Fruit fly (Drosophila melanogaster) whole organism, embryonic: ENCODE data around the gene CG14537.
A peak's percentile ranks its signal among the peaks of the same experiment; 100 is the strongest.

Source experiments
- Antp ChIP-seq: fragments of 200-800 bp; sonication (Bioruptor generic); optimal IDR thresholded peaks from 3 replicates; lab custom pipeline; 2016; ENCODE audit warnings: missing biosample characterization, missing genetic modification characterization
- BtbVII ChIP-seq: fragments of 200-800 bp; sonication (Bioruptor generic); optimal IDR thresholded peaks from 3 replicates; lab custom pipeline; 2017; ENCODE audit warnings: missing biosample characterization, mild to moderate bottlenecking, missing genetic modification characterization
- CG11093 ChIP-seq: fragments of 200-800 bp; sonication (Bioruptor generic); IDR thresholded peaks from 3 replicates; pipeline ENCODE4 v1.3.6; 2022; ENCODE audit warnings: missing biosample characterization, missing genetic modification characterization
- CG11398 ChIP-seq: fragments of 200-800 bp; sonication (Bioruptor generic); optimal IDR thresholded peaks from 2 replicates; lab custom pipeline; 2016; ENCODE audit warnings: missing biosample characterization, missing genetic modification characterization
- CG12391 ChIP-seq: fragments of 200-800 bp; sonication (Bioruptor generic); optimal IDR thresholded peaks from 3 replicates; lab custom pipeline; 2018; ENCODE audit warnings: missing biosample characterization, mild to moderate bottlenecking, missing genetic modification characterization, moderate library complexity
- CG13287 ChIP-seq: fragments of 200-800 bp; sonication (Bioruptor generic); IDR thresholded peaks from 2 replicates; pipeline ENCODE4 v1.3.6; 2022; ENCODE audit warnings: missing biosample characterization, missing genetic modification characterization; ENCODE audit not compliant: partially characterized antibody
- CG13624 ChIP-seq: fragments of 200-800 bp; sonication (Bioruptor generic); optimal IDR thresholded peaks from 2 replicates; lab custom pipeline; 2016; ENCODE audit warnings: missing biosample characterization, missing genetic modification characterization
- CG13775 ChIP-seq: fragments of 200-800 bp; sonication (Bioruptor generic); optimal IDR thresholded peaks from 3 replicates; lab custom pipeline; 2017; ENCODE audit warnings: missing biosample characterization, mild to moderate bottlenecking, missing genetic modification characterization
- CG14014 ChIP-seq: fragments of 200-800 bp; sonication (Bioruptor generic); IDR thresholded peaks from 2 replicates; pipeline ENCODE4 v1.3.6; 2022; ENCODE audit warnings: missing biosample characterization, missing genetic modification characterization
- CG15269 ChIP-seq: fragments of 200-800 bp; sonication (Bioruptor generic); optimal IDR thresholded peaks from 2 replicates; lab custom pipeline; 2018; ENCODE audit warnings: missing biosample characterization, mild to moderate bottlenecking, missing genetic modification characterization, moderate library complexity
- CG17328 ChIP-seq: fragments of 200-800 bp; sonication (Bioruptor generic); IDR thresholded peaks from 2 replicates; pipeline ENCODE4 v1.3.6; 2022; ENCODE audit warnings: missing biosample characterization, missing genetic modification characterization
- CG17802 ChIP-seq: fragments of 200-800 bp; sonication (Bioruptor generic); optimal IDR thresholded peaks from 2 replicates; lab custom pipeline; 2018; ENCODE audit warnings: missing biosample characterization, mild to moderate bottlenecking, missing genetic modification characterization, moderate library complexity
- CG17829 ChIP-seq: fragments of 200-800 bp; optimal IDR thresholded peaks from 2 replicates; lab custom pipeline; 2019; ENCODE audit warnings: missing biosample characterization, mild to moderate bottlenecking, missing genetic modification characterization, moderate library complexity
- CG18262 ChIP-seq: fragments of 200-800 bp; optimal IDR thresholded peaks from 3 replicates; lab custom pipeline; 2019; ENCODE audit warnings: missing biosample characterization, mild to moderate bottlenecking, missing genetic modification characterization, moderate library complexity
- CG2116 ChIP-seq: fragments of 200-800 bp; sonication (Bioruptor generic); optimal IDR thresholded peaks from 3 replicates; lab custom pipeline; 2018; ENCODE audit warnings: missing biosample characterization, mild to moderate bottlenecking, missing genetic modification characterization
- CG2120 ChIP-seq: fragments of 200-800 bp; sonication (Bioruptor generic); optimal IDR thresholded peaks from 3 replicates; lab custom pipeline; 2016; ENCODE audit warnings: missing biosample characterization, missing genetic modification characterization
- CG2712 ChIP-seq: fragments of 200-800 bp; optimal IDR thresholded peaks from 3 replicates; lab custom pipeline; 2019; ENCODE audit warnings: missing biosample characterization, mild to moderate bottlenecking, missing genetic modification characterization, moderate library complexity
- CG31224 ChIP-seq: fragments of 200-800 bp; sonication (Bioruptor generic); IDR thresholded peaks from 2 replicates; pipeline ENCODE4 v1.3.6; 2022; ENCODE audit warnings: missing biosample characterization, missing genetic modification characterization
- CG32772 ChIP-seq: fragments of 200-800 bp; sonication (Bioruptor generic); IDR thresholded peaks from 2 replicates; pipeline ENCODE4 v1.3.6; 2022; ENCODE audit warnings: missing biosample characterization, missing genetic modification characterization
- CG3281 ChIP-seq: fragments of 200-800 bp; sonication (Bioruptor generic); optimal IDR thresholded peaks from 3 replicates; lab custom pipeline; 2017; ENCODE audit warnings: missing biosample characterization, mild to moderate bottlenecking, missing genetic modification characterization
- CG34376 ChIP-seq: fragments of 200-800 bp; sonication (Bioruptor generic); optimal IDR thresholded peaks from 2 replicates; lab custom pipeline; 2018; ENCODE audit warnings: missing biosample characterization, mild to moderate bottlenecking, missing genetic modification characterization
- CG8290 ChIP-seq, 3 experiments: fragments of 200-800 bp; sonication (Bioruptor generic); optimal IDR thresholded peaks; 2 replicates each; lab custom pipeline; 2016 to 2019; ENCODE audit warnings: missing biosample characterization in 3 of 3, missing genetic modification characterization in 3 of 3, mild to moderate bottlenecking in 2 of 3, moderate library complexity in 1 of 3
- CG9817 ChIP-seq: fragments of 200-800 bp; sonication (Bioruptor generic); optimal IDR thresholded peaks from 2 replicates; lab custom pipeline; 2018; ENCODE audit warnings: missing biosample characterization, mild to moderate bottlenecking, missing genetic modification characterization, moderate library complexity
- Chrac-16 ChIP-seq: fragments of 200-800 bp; sonication (Bioruptor generic); optimal IDR thresholded peaks from 3 replicates; lab custom pipeline; 2016; ENCODE audit warnings: missing biosample characterization, missing genetic modification characterization
- Dref ChIP-seq: fragments of 200-800 bp; sonication (Bioruptor generic); IDR thresholded peaks from 2 replicates; pipeline ENCODE4 v1.3.6; 2022; ENCODE audit warnings: missing biosample characterization, missing genetic modification characterization
- Hmr ChIP-seq: fragments of 200-800 bp; sonication (Bioruptor generic); optimal IDR thresholded peaks from 3 replicates; lab custom pipeline; 2017; ENCODE audit warnings: mild to moderate bottlenecking, missing biosample characterization, missing genetic modification reagents, missing genetic modification characterization
- Hr39 ChIP-seq: fragments of >200 bp; optimal IDR thresholded peaks from 2 replicates; lab custom pipeline; 2017
- Hsf ChIP-seq: fragments of 200-800 bp; sonication (Bioruptor generic); optimal IDR thresholded peaks from 3 replicates; lab custom pipeline; 2016; ENCODE audit warnings: missing biosample characterization, missing genetic modification characterization
- NK7.1 ChIP-seq: fragments of 200-800 bp; sonication (Bioruptor generic); optimal IDR thresholded peaks from 3 replicates; lab custom pipeline; 2016; ENCODE audit warnings: missing biosample characterization, missing genetic modification characterization
- Oaz ChIP-seq: fragments of 200-800 bp; sonication (Bioruptor generic); IDR thresholded peaks from 2 replicates; pipeline ENCODE4 v1.3.6; 2022; ENCODE audit warnings: missing biosample characterization, missing genetic modification characterization
- Taf1 ChIP-seq: fragments of 200-800 bp; sonication (Bioruptor generic); IDR thresholded peaks from 2 replicates; pipeline ENCODE4 v1.3.6; 2022; ENCODE audit warnings: missing biosample characterization, missing genetic modification characterization
- ab ChIP-seq: fragments of 200-800 bp; sonication (Bioruptor generic); optimal IDR thresholded peaks from 2 replicates; lab custom pipeline; 2016; ENCODE audit warnings: missing biosample characterization, missing genetic modification characterization
- al ChIP-seq: fragments of 200-800 bp; sonication (Bioruptor generic); IDR thresholded peaks from 2 replicates; pipeline ENCODE4 v1.3.6; 2022; ENCODE audit warnings: missing biosample characterization, missing genetic modification characterization
- bab2 ChIP-seq: fragments of 200-800 bp; sonication (Bioruptor generic); optimal IDR thresholded peaks from 2 replicates; lab custom pipeline; 2016; ENCODE audit warnings: missing biosample characterization, missing genetic modification characterization
- bbx ChIP-seq: fragments of 200-800 bp; sonication (Bioruptor generic); IDR thresholded peaks from 2 replicates; pipeline ENCODE4 v1.3.6; 2022; ENCODE audit warnings: missing biosample characterization, missing genetic modification characterization; ENCODE audit not compliant: partially characterized antibody
- cas ChIP-seq: fragments of 200-800 bp; sonication (Bioruptor generic); IDR thresholded peaks from 2 replicates; pipeline ENCODE4 v1.3.6; 2022; ENCODE audit warnings: missing biosample characterization, missing genetic modification characterization
- chn ChIP-seq: fragments of 200-800 bp; sonication (Bioruptor generic); optimal IDR thresholded peaks from 2 replicates; lab custom pipeline; 2016; ENCODE audit warnings: missing biosample characterization, missing genetic modification characterization
- crp ChIP-seq, 2 experiments: fragments of 200-800 bp; sonication (Bioruptor generic); optimal IDR thresholded peaks; 2 replicates in 1 of 2; 3 replicates in 1 of 2; lab custom pipeline; 2017; ENCODE audit warnings: missing biosample characterization in 2 of 2, missing genetic modification characterization in 2 of 2, mild to moderate bottlenecking in 1 of 2, moderate library complexity in 1 of 2
- dmrt11E ChIP-seq: fragments of 200-800 bp; sonication (Bioruptor generic); optimal IDR thresholded peaks from 3 replicates; lab custom pipeline; 2018; ENCODE audit warnings: missing biosample characterization, mild to moderate bottlenecking, missing genetic modification characterization, moderate library complexity
- eyg ChIP-seq: fragments of 200-800 bp; sonication (Bioruptor generic); optimal IDR thresholded peaks from 3 replicates; lab custom pipeline; 2016; ENCODE audit warnings: missing biosample characterization, missing genetic modification characterization
- gcm2 ChIP-seq: fragments of 200-800 bp; sonication (Bioruptor generic); optimal IDR thresholded peaks from 2 replicates; lab custom pipeline; 2016; ENCODE audit warnings: missing biosample characterization, missing genetic modification characterization
- hth ChIP-seq: fragments of >200 bp; optimal IDR thresholded peaks from 2 replicates; lab custom pipeline; 2017; ENCODE audit warnings: inconsistent platforms
- kay ChIP-seq: fragments of 200-800 bp; sonication (Bioruptor generic); optimal IDR thresholded peaks from 2 replicates; lab custom pipeline; 2016; ENCODE audit warnings: missing biosample characterization, missing genetic modification characterization
- lab ChIP-seq: fragments of 200-800 bp; sonication (Bioruptor generic); optimal IDR thresholded peaks from 3 replicates; lab custom pipeline; 2017; ENCODE audit warnings: missing biosample characterization, missing genetic modification characterization, mild to moderate bottlenecking, moderate library complexity, missing genetic modification reagents
- mam ChIP-seq: fragments of 200-800 bp; sonication (Bioruptor generic); optimal IDR thresholded peaks from 3 replicates; lab custom pipeline; 2016; ENCODE audit warnings: missing biosample characterization, missing genetic modification characterization
- odd ChIP-seq: fragments of 200-800 bp; sonication (Bioruptor generic); optimal IDR thresholded peaks from 2 replicates; lab custom pipeline; 2017; ENCODE audit warnings: missing biosample characterization, mild to moderate bottlenecking, missing genetic modification characterization
- pfk ChIP-seq: fragments of 200-800 bp; sonication (Bioruptor generic); optimal IDR thresholded peaks from 2 replicates; lab custom pipeline; 2018; ENCODE audit warnings: missing biosample characterization, mild to moderate bottlenecking, missing genetic modification characterization, moderate library complexity
- ranshi ChIP-seq: fragments of 200-800 bp; sonication (Bioruptor generic); IDR thresholded peaks from 2 replicates; pipeline ENCODE4 v1.3.6; 2022; ENCODE audit warnings: missing biosample characterization, missing genetic modification characterization
- seq ChIP-seq: fragments of 200-800 bp; sonication (Bioruptor generic); IDR thresholded peaks from 2 replicates; pipeline ENCODE4 v1.3.6; 2022; ENCODE audit warnings: missing biosample characterization, missing genetic modification characterization
- tup ChIP-seq: fragments of 200-800 bp; sonication (Bioruptor generic); optimal IDR thresholded peaks from 2 replicates; lab custom pipeline; 2016; ENCODE audit warnings: missing biosample characterization, mild to moderate bottlenecking, missing genetic modification characterization, moderate library complexity
- vfl ChIP-seq: fragments of 200-800 bp; sonication (Bioruptor generic); optimal IDR thresholded peaks from 2 replicates; lab custom pipeline; 2016; ENCODE audit warnings: missing biosample characterization, missing genetic modification characterization
- vnd ChIP-seq: fragments of 200-800 bp; sonication (Bioruptor generic); IDR thresholded peaks from 3 replicates; pipeline ENCODE4 v1.3.6; 2022; ENCODE audit warnings: missing biosample characterization, missing genetic modification characterization; ENCODE audit not compliant: partially characterized antibody

Gene CG14537

dm6 chr2L:7810519-7810918 is 29.7 kb upstream of the CG14537 start, which contains the start of gene Cdc14 (continued):
- TF ChIP-seq Hmr (GFP tag; lab: Kevin White, UChicago) (no peak), hth (lab: Kevin White, UChicago) (no peak), CG13624 (GFP tag; lab: Kevin White, UChicago) (peak; percentile 3), Antp (no peak), Hsf (GFP tag; lab: Kevin White, UChicago) (no peak), Hr39 (lab: Kevin White, UChicago) (no peak), CG11398 (no peak), NK7.1 (no peak), al (GFP tag; lab: Robert Waterston, UW) (no peak), Taf1 (GFP tag; lab: Robert Waterston, UW) (no peak), CG17328 (GFP tag; lab: Robert Waterston, UW) (no peak), CG14014 (GFP tag; lab: Robert Waterston, UW) (no peak), vfl (GFP tag; lab: Kevin White, UChicago) (no peak), CG11093 (GFP tag; lab: Robert Waterston, UW) (no peak), CG15269 (tag; lab: Kevin White, UChicago) (no peak), CG2116 (GFP tag; lab: Kevin White, UChicago) (peak; percentile 6), gcm2 (no peak), chn (no peak), CG32772 (GFP tag; lab: Robert Waterston, UW) (no peak), CG2712 (tag; lab: Kevin White, UChicago) (no peak), vnd (0 out of 3 replicates have a peak, but pooled peaks have one; percentile 34), CG2120 (no peak), eyg (no peak), CG13287 (GFP tag; lab: Robert Waterston, UW) (peak; percentile 67), lab (no peak), Oaz (GFP tag; lab: Robert Waterston, UW) (no peak), seq (GFP tag; lab: Robert Waterston, UW) (no peak), CG31224 (no peak), odd (GFP tag; lab: Kevin White, UChicago) (no peak), Chrac-16 (GFP tag; lab: Kevin White, UChicago) (no peak), CG18262 (tag; lab: Kevin White, UChicago) (no peak), bab2 (no peak), cas (GFP tag; lab: Robert Waterston, UW) (no peak), Dref (GFP tag; lab: Robert Waterston, UW) (peak; percentile 72), tup (GFP tag; lab: Kevin White, UChicago) (no peak), CG34376 (GFP tag; lab: Kevin White, UChicago) (no peak), CG17829 (tag; lab: Kevin White, UChicago) (no peak), ranshi (GFP tag; lab: Robert Waterston, UW) (no peak), crp (GFP tag; optimal IDR thresholded peaks at IDR 0.05; lab: Kevin White, UChicago) (no peak), CG8290 (GFP tag; optimal IDR thresholded peaks at IDR 0.05; lab: Kevin White, UChicago) (no peak), CG8290 (tag; optimal IDR thresholded peaks at IDR 0.05; lab: Kevin White, UChicago) (peak in 1 of 2 experiments; percentile 58), ab (GFP tag; lab: Kevin White, UChicago) (no peak), mam (GFP tag; lab: Kevin White, UChicago) (no peak), CG3281 (no peak), CG13775 (GFP tag; lab: Kevin White, UChicago) (no peak), dmrt11E (tag; lab: Kevin White, UChicago) (no peak), CG12391 (tag; lab: Kevin White, UChicago) (no peak), BtbVII (GFP tag; lab: Kevin White, UChicago) (no peak), CG17802 (tag; lab: Kevin White, UChicago) (no peak), CG9817 (tag; lab: Kevin White, UChicago) (no peak), bbx (peak; percentile 55; the same call in 1 of the 2 replicates), kay (GFP tag; lab: Kevin White, UChicago) (no peak), pfk (GFP tag; lab: Kevin White, UChicago) (no peak)
